Worm (Caenorhabditis elegans): ENCODE data around the gene cyp-37B1.
A peak's percentile ranks its signal among the peaks of the same experiment; 100 is the strongest.

Gene cyp-37B1

ce11 chrV:16259684-16260083 is 18.2 kb upstream of the cyp-37B1 start, which contains the start of gene nhr-127:
nhr-127 (plus strand) TSS chrV:16259984.
- no peak for TF ChIP-seq nhr-11 (tag; optimal IDR thresholded peaks at IDR 0.05)
- no peak for TF ChIP-seq ztf-11 (tag; optimal IDR thresholded peaks at IDR 0.05)
- no peak for TF ChIP-seq egl-27 (tag; optimal IDR thresholded peaks at IDR 0.05)
- no peak for TF ChIP-seq hmg-11 (tag; optimal IDR thresholded peaks at IDR 0.05)
- no peak for TF ChIP-seq unc-62 (GFP tag; optimal IDR thresholded peaks at IDR 0.05)
- no peak for TF ChIP-seq fos-1 (tag; optimal IDR thresholded peaks at IDR 0.05)
- no peak for TF ChIP-seq zag-1 (tag; optimal IDR thresholded peaks at IDR 0.05)
- no peak for TF ChIP-seq nhr-77 (tag; optimal IDR thresholded peaks at IDR 0.05)
- no peak for TF ChIP-seq nhr-23 (tag; optimal IDR thresholded peaks at IDR 0.05)
- no peak for TF ChIP-seq lin-39 (tag; optimal IDR thresholded peaks at IDR 0.05)
- no peak for TF ChIP-seq ZK546.5 (tag; optimal IDR thresholded peaks at IDR 0.05)
- no peak for TF ChIP-seq ceh-9 (tag; optimal IDR thresholded peaks at IDR 0.05)
- no peak for TF ChIP-seq egl-5 (tag; optimal IDR thresholded peaks at IDR 0.05)
- no peak for TF ChIP-seq nhr-67 (tag; optimal IDR thresholded peaks at IDR 0.05)
- no peak for TF ChIP-seq sea-2 (GFP tag; optimal IDR thresholded peaks at IDR 0.05)
- no peak for TF ChIP-seq daf-12 (tag; optimal IDR thresholded peaks at IDR 0.05)
- TF ChIP-seq nhr-12 (tag; optimal IDR thresholded peaks at IDR 0.05), result no peak
- TF ChIP-seq fkh-2 (tag; optimal IDR thresholded peaks at IDR 0.05), result no peak
- no peak for TF ChIP-seq lin-15B (tag; optimal IDR thresholded peaks at IDR 0.05)
- TF ChIP-seq ceh-82 (tag; optimal IDR thresholded peaks at IDR 0.05), result no peak

- no peak for TF ChIP-seq ceh-16 (tag; optimal IDR thresholded peaks at IDR 0.05)
- no peak for TF ChIP-seq sea-2 (GFP tag; optimal IDR thresholded peaks at IDR 0.05)
- TF ChIP-seq egl-5 (tag; optimal IDR thresholded peaks at IDR 0.05), result no peak
- no peak for TF ChIP-seq unc-62 (GFP tag; optimal IDR thresholded peaks at IDR 0.05)
Measured at ce11 chrV:16266514-16266913, 11.4 kb upstream of the cyp-37B1 start, which contains the start of gene T13F3.4. T13F3.4 (minus strand) TSS chrV:16266614.

- TF ChIP-seq nhr-76 (tag; optimal IDR thresholded peaks at IDR 0.05), result no peak
- peak; percentile 38 for TF ChIP-seq pha-4 (tag; optimal IDR thresholded peaks at IDR 0.05)
Measured at ce11 chrV:16269556-16269955, 8.4 kb upstream of the cyp-37B1 start, which contains the start of the genes fbxa-2 and T13F3.8. fbxa-2 (minus strand) TSS chrV:16269656. T13F3.8 (plus strand) TSS chrV:16269800.

- TF ChIP-seq fkh-2 (tag; optimal IDR thresholded peaks at IDR 0.05) (no peak), hmg-11 (tag; optimal IDR thresholded peaks at IDR 0.05) (no peak), nhr-25 (tag; optimal IDR thresholded peaks at IDR 0.05) (no peak), lin-39 (tag; optimal IDR thresholded peaks at IDR 0.05) (no peak), nhr-12 (tag; optimal IDR thresholded peaks at IDR 0.05) (no peak)
Measured at ce11 chrV:16271121-16271520, 6.8 kb upstream of the cyp-37B1 start, which contains the start of gene T13F3.6. T13F3.6 (minus strand) TSS chrV:16271221.

- TF ChIP-seq sea-2 (GFP tag; optimal IDR thresholded peaks at IDR 0.05) (no peak), fkh-10 (GFP tag; optimal IDR thresholded peaks at IDR 0.05) (no peak), nhr-11 (tag; optimal IDR thresholded peaks at IDR 0.05) (no peak), hmg-11 (tag; optimal IDR thresholded peaks at IDR 0.05) (no peak), jun-1 (tag; optimal IDR thresholded peaks at IDR 0.05) (no peak), egl-27 (tag; optimal IDR thresholded peaks at IDR 0.05) (no peak), aly-2 (tag; optimal IDR thresholded peaks at IDR 0.05) (no peak), lin-39 (tag; optimal IDR thresholded peaks at IDR 0.05) (no peak)
Measured at ce11 chrV:16275347-16275746, 2.6 kb upstream of the cyp-37B1 start, which contains the start of gene pacl-1. pacl-1 (minus strand) TSS chrV:16275447.

ce11 chrV:16282147-16282546 is 4.2 kb downstream of the cyp-37B1 start, which contains the start of gene F28G4.2:
F28G4.2 (minus strand) TSS chrV:16282321.
- TF ChIP-seq pha-4 (tag; optimal IDR thresholded peaks at IDR 0.05) (no peak), nhr-76 (tag; optimal IDR thresholded peaks at IDR 0.05) (no peak), zag-1 (tag; optimal IDR thresholded peaks at IDR 0.05) (no peak), tbx-2 (tag; optimal IDR thresholded peaks at IDR 0.05) (no peak), ceh-28 (tag; optimal IDR thresholded peaks at IDR 0.05) (no peak), nhr-67 (tag; optimal IDR thresholded peaks at IDR 0.05) (no peak), elt-2 (tag; optimal IDR thresholded peaks at IDR 0.05) (no peak), ztf-11 (tag; optimal IDR thresholded peaks at IDR 0.05) (no peak), ceh-9 (tag; optimal IDR thresholded peaks at IDR 0.05) (no peak), nhr-43 (tag; optimal IDR thresholded peaks at IDR 0.05; ENCODE audit: poor library complexity, severe bottlenecking) (no peak), R02D3.7 (tag; optimal IDR thresholded peaks at IDR 0.05) (no peak), sea-2 (GFP tag; optimal IDR thresholded peaks at IDR 0.05) (no peak), lin-15B (tag; optimal IDR thresholded peaks at IDR 0.05) (no peak), mml-1 (tag; optimal IDR thresholded peaks at IDR 0.05) (no peak), ztf-4 (tag; optimal IDR thresholded peaks at IDR 0.05) (no peak), egl-27 (tag; optimal IDR thresholded peaks at IDR 0.05) (no peak), elt-3 (tag; optimal IDR thresholded peaks at IDR 0.05) (no peak), eor-1 (tag; optimal IDR thresholded peaks at IDR 0.05) (no peak), ama-1 (optimal IDR thresholded peaks at IDR 0.05) (no peak)
